Fruit fly (Drosophila melanogaster) whole organism, embryonic: ENCODE results near the gene Fas1.

Experiments
- Awh ChIP-seq: fragments of 200-800 bp; sonication (Bioruptor generic); IDR thresholded peaks from 2 replicates; pipeline ENCODE4, ENCODE4 v1.3.6; 2022; ENCODE audit warnings: missing biosample characterization, missing genetic modification characterization
- CG10147 ChIP-seq: fragments of 200-800 bp; sonication (Bioruptor generic); optimal IDR thresholded peaks from 2 replicates; lab custom pipeline; 2019; ENCODE audit warnings: missing biosample characterization, mild to moderate bottlenecking, missing genetic modification characterization, moderate library complexity
- CG10959 ChIP-seq: fragments of 200-800 bp; sonication (Bioruptor generic); IDR thresholded peaks from 2 replicates; pipeline ENCODE4 v1.3.6; 2022; ENCODE audit warnings: missing biosample characterization, missing genetic modification characterization
- CG11560 ChIP-seq: fragments of 200-800 bp; sonication (Bioruptor generic); IDR thresholded peaks from 3 replicates; pipeline ENCODE4 v1.3.6; 2022; ENCODE audit warnings: missing biosample characterization, missing genetic modification characterization
- CG12299 ChIP-seq: fragments of 200-800 bp; sonication (Bioruptor generic); optimal IDR thresholded peaks from 2 replicates; lab custom pipeline; 2018; ENCODE audit warnings: missing biosample characterization, mild to moderate bottlenecking, missing genetic modification characterization
- CG1233 ChIP-seq: fragments of 200-800 bp; sonication (Bioruptor generic); optimal IDR thresholded peaks from 4 replicates; lab custom pipeline; 2018; ENCODE audit warnings: missing biosample characterization, mild to moderate bottlenecking, missing genetic modification characterization
- CG13123 ChIP-seq: fragments of 200-800 bp; sonication (Bioruptor generic); optimal IDR thresholded peaks from 2 replicates; lab custom pipeline; 2016; ENCODE audit warnings: missing biosample characterization, missing genetic modification characterization
- CG14860 ChIP-seq: fragments of 200-800 bp; sonication (Bioruptor generic); IDR thresholded peaks from 3 replicates; pipeline ENCODE4 v1.3.6; 2022; ENCODE audit warnings: missing biosample characterization, missing genetic modification characterization; ENCODE audit not compliant: partially characterized antibody
- CG15696 ChIP-seq: fragments of 200-800 bp; sonication (Bioruptor generic); optimal IDR thresholded peaks from 2 replicates; lab custom pipeline; 2019; ENCODE audit warnings: missing biosample characterization, mild to moderate bottlenecking, missing genetic modification characterization, moderate library complexity
- CG17568 ChIP-seq: fragments of 200-800 bp; sonication (Bioruptor generic); optimal IDR thresholded peaks from 2 replicates; lab custom pipeline; 2018; ENCODE audit warnings: missing biosample characterization, mild to moderate bottlenecking, missing genetic modification characterization, moderate library complexity
- CG17802 ChIP-seq: fragments of 200-800 bp; sonication (Bioruptor generic); optimal IDR thresholded peaks from 2 replicates; lab custom pipeline; 2018; ENCODE audit warnings: missing biosample characterization, mild to moderate bottlenecking, missing genetic modification characterization, moderate library complexity
- CG2678 ChIP-seq: fragments of 200-800 bp; sonication (Bioruptor generic); optimal IDR thresholded peaks from 3 replicates; lab custom pipeline; 2019; ENCODE audit warnings: missing biosample characterization, mild to moderate bottlenecking, missing genetic modification characterization, moderate library complexity
- CG33557 ChIP-seq: fragments of 200-800 bp; sonication (Bioruptor generic); optimal IDR thresholded peaks from 2 replicates; lab custom pipeline; 2019; ENCODE audit warnings: missing biosample characterization, mild to moderate bottlenecking, missing genetic modification characterization, moderate library complexity
- CG34224 ChIP-seq: fragments of 200-800 bp; sonication (Bioruptor generic); IDR thresholded peaks from 3 replicates; pipeline ENCODE4 v1.3.6; 2022; ENCODE audit warnings: missing biosample characterization, missing genetic modification characterization; ENCODE audit not compliant: partially characterized antibody
- CG5180 ChIP-seq: fragments of 200-800 bp; sonication (Bioruptor generic); optimal IDR thresholded peaks from 3 replicates; lab custom pipeline; 2017; ENCODE audit warnings: missing biosample characterization, missing genetic modification characterization, mild to moderate bottlenecking, moderate library complexity, missing genetic modification reagents
- CG6791 ChIP-seq: fragments of 200-800 bp; sonication (Bioruptor generic); IDR thresholded peaks from 3 replicates; pipeline ENCODE4 v1.3.6; 2022; ENCODE audit warnings: missing biosample characterization, missing genetic modification characterization; ENCODE audit not compliant: partially characterized antibody
- CG6854 ChIP-seq: fragments of 200-800 bp; sonication (Bioruptor generic); optimal IDR thresholded peaks from 3 replicates; lab custom pipeline; 2017; ENCODE audit warnings: missing biosample characterization, mild to moderate bottlenecking, missing genetic modification characterization
- CG7556 ChIP-seq: fragments of 200-800 bp; sonication (Bioruptor generic); optimal IDR thresholded peaks from 2 replicates; lab custom pipeline; 2017; ENCODE audit warnings: missing biosample characterization, mild to moderate bottlenecking, missing genetic modification characterization
- CG8924 ChIP-seq: fragments of 200-800 bp; optimal IDR thresholded peaks from 3 replicates; lab custom pipeline; 2019; ENCODE audit warnings: missing biosample characterization, mild to moderate bottlenecking, missing genetic modification characterization, moderate library complexity
- CG9609 ChIP-seq: fragments of 200-800 bp; sonication (Bioruptor generic); optimal IDR thresholded peaks from 3 replicates; lab custom pipeline; 2016; ENCODE audit warnings: missing biosample characterization, missing genetic modification characterization
- Dbx ChIP-seq: fragments of 200-800 bp; sonication (Bioruptor generic); IDR thresholded peaks from 3 replicates; pipeline ENCODE4 v1.3.6; 2022; ENCODE audit warnings: missing biosample characterization, missing genetic modification characterization
- Dfd ChIP-seq, 2 experiments: fragments of >200 bp; optimal IDR thresholded peaks; 2 replicates each; lab custom pipeline; 2017; ENCODE audit warnings: missing biosample characterization in 2 of 2, missing genetic modification characterization in 2 of 2
- Doc3 ChIP-seq: fragments of 200-800 bp; sonication (Bioruptor generic); IDR thresholded peaks from 3 replicates; pipeline ENCODE4 v1.3.6; 2022; ENCODE audit warnings: missing biosample characterization, missing genetic modification characterization; ENCODE audit not compliant: partially characterized antibody
- Scr ChIP-seq: fragments of 200-800 bp; sonication (Bioruptor generic); IDR thresholded peaks from 2 replicates; pipeline ENCODE4 v1.3.6; 2022; ENCODE audit warnings: missing biosample characterization, missing genetic modification characterization; ENCODE audit not compliant: partially characterized antibody
- Stat92E ChIP-seq, 3 experiments: fragments of >200 bp in 2 of 3; fragments of 200-800 bp in 1 of 3; sonication (Bioruptor generic) in 1 of 3; optimal IDR thresholded peaks; 2 replicates each; lab custom pipeline; 2017 to 2019; ENCODE audit warnings: missing biosample characterization in 3 of 3, missing genetic modification characterization in 3 of 3, mild to moderate bottlenecking in 1 of 3, moderate library complexity in 1 of 3
- Trl ChIP-seq, 3 experiments: fragments of >200 bp in 2 of 3; fragments of 200-800 bp in 1 of 3; sonication (Bioruptor generic) in 1 of 3; optimal IDR thresholded peaks; 2 replicates in 1 of 3; 3 replicates in 2 of 3; lab custom pipeline; 2016 to 2017; ENCODE audit warnings: missing biosample characterization in 1 of 3, missing genetic modification characterization in 1 of 3
- Usf ChIP-seq: fragments of 200-800 bp; sonication (Bioruptor generic); optimal IDR thresholded peaks from 2 replicates; lab custom pipeline; 2017; ENCODE audit warnings: missing genotype, missing biosample characterization, missing genetic modification characterization
- Xrp1 ChIP-seq: fragments of 200-800 bp; sonication (Bioruptor generic); IDR thresholded peaks from 2 replicates; pipeline ENCODE4 v1.3.6; 2022; ENCODE audit warnings: missing biosample characterization, missing genetic modification characterization
- chinmo ChIP-seq: fragments of 200-800 bp; sonication (Bioruptor generic); IDR thresholded peaks from 4 replicates; pipeline ENCODE4 v1.3.6; 2022; ENCODE audit warnings: missing biosample characterization, missing genetic modification characterization; ENCODE audit not compliant: partially characterized antibody
- insv ChIP-seq, 2 experiments: fragments of 200-800 bp; sonication (Bioruptor generic); optimal IDR thresholded peaks; 3 replicates each; lab custom pipeline; 2016 to 2018; ENCODE audit warnings: missing biosample characterization in 2 of 2, missing genetic modification characterization in 2 of 2
- inv ChIP-seq: fragments of 200-800 bp; sonication (Bioruptor generic); IDR thresholded peaks from 2 replicates; pipeline ENCODE4 v1.3.6; 2022; ENCODE audit warnings: missing biosample characterization, missing genetic modification characterization; ENCODE audit not compliant: partially characterized antibody
- jigr1 ChIP-seq: fragments of 200-800 bp; sonication (Bioruptor generic); IDR thresholded peaks from 3 replicates; pipeline ENCODE4 v1.3.6; 2022; ENCODE audit warnings: missing biosample characterization, missing genetic modification characterization
- kay ChIP-seq: fragments of 200-800 bp; sonication (Bioruptor generic); optimal IDR thresholded peaks from 2 replicates; lab custom pipeline; 2016; ENCODE audit warnings: missing biosample characterization, missing genetic modification characterization
- mirr ChIP-seq: fragments of 200-800 bp; sonication (Bioruptor generic); optimal IDR thresholded peaks from 3 replicates; lab custom pipeline; 2018; ENCODE audit warnings: missing biosample characterization, mild to moderate bottlenecking, missing genetic modification characterization
- nom ChIP-seq: fragments of 200-800 bp; sonication (Bioruptor generic); optimal IDR thresholded peaks from 2 replicates; lab custom pipeline; 2017; ENCODE audit warnings: missing biosample characterization, missing genetic modification characterization, mild to moderate bottlenecking, moderate library complexity, missing genetic modification reagents
- pb ChIP-seq: fragments of 200-800 bp; sonication (Bioruptor generic); optimal IDR thresholded peaks from 3 replicates; lab custom pipeline; 2016; ENCODE audit warnings: missing biosample characterization, missing genetic modification characterization
- salm ChIP-seq: fragments of 200-800 bp; sonication (Bioruptor generic); optimal IDR thresholded peaks from 2 replicates; lab custom pipeline; 2018; ENCODE audit warnings: missing biosample characterization, mild to moderate bottlenecking, missing genetic modification characterization
- schlank ChIP-seq: fragments of 200-800 bp; sonication (Bioruptor generic); optimal IDR thresholded peaks from 2 replicates; lab custom pipeline; 2018; ENCODE audit warnings: missing biosample characterization, mild to moderate bottlenecking, missing genetic modification characterization
- sna ChIP-seq: fragments of 200-800 bp; sonication (Bioruptor generic); IDR thresholded peaks from 2 replicates; pipeline ENCODE4 v1.3.6; 2022; ENCODE audit warnings: missing biosample characterization, missing genetic modification characterization; ENCODE audit not compliant: partially characterized antibody
- tin ChIP-seq: fragments of 200-800 bp; sonication (Bioruptor generic); optimal IDR thresholded peaks from 3 replicates; lab custom pipeline; 2016; ENCODE audit warnings: missing biosample characterization, missing genetic modification characterization
- tll ChIP-seq, 2 experiments: fragments of 200-800 bp in 1 of 2; fragments of >200 bp in 1 of 2; sonication (Bioruptor generic) in 1 of 2; optimal IDR thresholded peaks; 2 replicates each; lab custom pipeline; 2017 to 2019; ENCODE audit warnings: missing biosample characterization in 2 of 2, missing genetic modification characterization in 2 of 2, mild to moderate bottlenecking in 1 of 2, moderate library complexity in 1 of 2
- zfh1 ChIP-seq: fragments of 200-800 bp; sonication (Bioruptor generic); IDR thresholded peaks from 3 replicates; pipeline ENCODE4 v1.3.6; 2022; ENCODE audit warnings: missing biosample characterization, missing genetic modification characterization
- zfh2 ChIP-seq: fragments of 200-800 bp; sonication (Bioruptor generic); optimal IDR thresholded peaks from 2 replicates; lab custom pipeline; 2016; ENCODE audit warnings: missing biosample characterization, missing genetic modification characterization

Gene Fas1

dm6 chr3R:16655000-16655493 lies 30.0 kb downstream of the Fas1 start (continued):
- TF ChIP-seq CG1233 (GFP tag; lab: Kevin White, UChicago): peak; percentile 27
- TF ChIP-seq jigr1 (GFP tag; lab: Robert Waterston, UW): no peak
- no peak for TF ChIP-seq zfh1
- TF ChIP-seq Xrp1 (GFP tag; lab: Robert Waterston, UW): peak; percentile 25; the same call in 1 of the 2 replicates
- TF ChIP-seq Stat92E (GFP tag; optimal IDR thresholded peaks at IDR 0.05; lab: Kevin White, UChicago): peak in 1 of 3 experiments; percentile 66
- TF ChIP-seq Trl (optimal IDR thresholded peaks at IDR 0.05; lab: Kevin White, UChicago): peak in 1 of 2 experiments; percentile 3
- TF ChIP-seq Trl (GFP tag; optimal IDR thresholded peaks at IDR 0.05; lab: Kevin White, UChicago): no peak
- peak; percentile 49 for TF ChIP-seq CG33557 (GFP tag; lab: Kevin White, UChicago)
- TF ChIP-seq mirr (GFP tag; lab: Kevin White, UChicago): peak; percentile 47
- no peak for TF ChIP-seq tin (GFP tag; lab: Kevin White, UChicago)
- TF ChIP-seq CG2678: peak; percentile 40
- TF ChIP-seq schlank (tag; lab: Kevin White, UChicago): peak; percentile 3
- no peak for TF ChIP-seq inv (GFP tag; lab: Robert Waterston, UW)

dm6 chr3R:16655494-16656493 lies 30.8 kb downstream of the Fas1 start, which contains the start of gene modSP:
modSP (minus strand) TSS chr3R:16655662.
- TF ChIP-seq kay: peak; percentile 33
- TF ChIP-seq CG34224 (GFP tag; lab: Robert Waterston, UW): peak; percentile 44; the same call in 2 of the 3 replicates
- no peak for TF ChIP-seq CG1233 (GFP tag; lab: Kevin White, UChicago)
- peak; percentile 19 for TF ChIP-seq CG7556 (GFP tag; lab: Kevin White, UChicago)
- TF ChIP-seq tll (GFP tag; optimal IDR thresholded peaks at IDR 0.05; lab: Kevin White, UChicago): no peak
- TF ChIP-seq CG11560 (tag; lab: Robert Waterston, UW): peak; percentile 81; the same call in 2 of the 3 replicates
- peak; percentile 31 for TF ChIP-seq CG9609 (GFP tag; lab: Kevin White, UChicago)
- TF ChIP-seq pb (GFP tag; lab: Kevin White, UChicago): peak; percentile 22
- TF ChIP-seq CG6854: no peak
- peak; percentile 75 for TF ChIP-seq nom (GFP tag; lab: Kevin White, UChicago)
- TF ChIP-seq CG13123 (GFP tag; lab: Kevin White, UChicago): no peak
- no peak for TF ChIP-seq Dfd (GFP tag; optimal IDR thresholded peaks at IDR 0.05; lab: Kevin White, UChicago)
- TF ChIP-seq Doc3: peak; percentile 49; the same call in 2 of the 3 replicates
- no peak for TF ChIP-seq CG17802
- peak; percentile 81 for TF ChIP-seq CG14860 (GFP tag; lab: Robert Waterston, UW)
- no peak for TF ChIP-seq Usf (GFP tag; lab: Kevin White, UChicago)
- peak; percentile 74 for TF ChIP-seq Scr (GFP tag; lab: Robert Waterston, UW)
- peak; percentile 63; the same call in 1 of the 2 replicates for TF ChIP-seq sna
- peak; percentile 81 for TF ChIP-seq CG6791 (GFP tag; lab: Robert Waterston, UW)
- peak; percentile 35 for TF ChIP-seq CG8924 (tag; lab: Kevin White, UChicago)
- TF ChIP-seq Dbx (GFP tag; lab: Robert Waterston, UW): 0 out of 3 replicates have a peak, but pooled peaks have one; percentile 31
- peak in 1 of 2 experiments; percentile 14 for TF ChIP-seq insv (GFP tag; optimal IDR thresholded peaks at IDR 0.05; lab: Kevin White, UChicago)
- TF ChIP-seq CG15696 (tag; lab: Kevin White, UChicago): peak; percentile 14
- peak; percentile 91 for TF ChIP-seq chinmo
- no peak for TF ChIP-seq CG5180
- no peak for TF ChIP-seq CG10959 (GFP tag; lab: Robert Waterston, UW)
- TF ChIP-seq zfh2 (GFP tag; lab: Kevin White, UChicago): peak; percentile 25
- no peak for TF ChIP-seq salm (tag; lab: Kevin White, UChicago)
- no peak for TF ChIP-seq CG17568
- peak; percentile 16 for TF ChIP-seq CG10147 (GFP tag; lab: Kevin White, UChicago)
- TF ChIP-seq Awh (GFP tag; lab: Robert Waterston, UW): 0 out of 2 replicates have a peak, but pooled peaks have one; percentile 13
- peak; percentile 1 for TF ChIP-seq CG12299 (tag; lab: Kevin White, UChicago)
